Fruit fly (Drosophila melanogaster) S2 (cell line): ENCODE results near the gene snz.

Experiments used
- CG8478 ChIP-seq: fragments of >200 bp; optimal IDR thresholded peaks from 2 replicates; lab custom pipeline; 2018
- CTCF ChIP-seq, 2 experiments: fragments of >200 bp; optimal IDR thresholded peaks; 2 replicates each; lab custom pipeline; 2018

snz gene

DNA sequence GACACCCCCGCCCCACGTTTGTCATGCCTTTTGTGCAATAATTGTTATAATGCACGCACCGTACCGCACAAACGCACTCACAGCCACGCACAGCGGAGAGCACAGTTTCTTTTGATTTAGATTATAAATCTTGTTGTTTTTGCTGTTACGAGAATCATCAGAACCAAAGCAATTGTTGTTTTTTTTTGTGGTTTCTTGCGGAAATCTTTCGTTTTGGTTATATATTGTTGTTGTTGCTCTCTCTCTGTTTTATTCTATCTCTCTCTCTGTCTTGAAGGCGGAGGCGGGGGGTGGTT, 55.9 kb downstream of the snz start:
- TF ChIP-seq CTCF (optimal IDR thresholded peaks at IDR 0.05; lab: Kevin White, UChicago), result no peak
- no peak for TF ChIP-seq CG8478 (lab: Kevin White, UChicago)
